Worm (Caenorhabditis elegans) whole organism, L1 larva: ENCODE measurements around the gene col-96.

ENCODE experiments used
- C04F5.9 ChIP-seq: sonication (generic microtip); optimal IDR thresholded peaks from 2 replicates; lab custom pipeline; 2016; ENCODE audit warnings: missing genetic modification characterization, missing compliant biosample characterization
- C16A3.4 ChIP-seq: fragments of 150-350 bp; optimal IDR thresholded peaks from 2 replicates; lab custom pipeline; 2014; ENCODE audit warnings: missing biosample characterization, missing genetic modification characterization
- C34B4.2 ChIP-seq: sonication (generic microtip); optimal IDR thresholded peaks from 2 replicates; lab custom pipeline; 2017; ENCODE audit warnings: mild to moderate bottlenecking, missing genetic modification characterization, missing compliant biosample characterization
- F16B12.6 ChIP-seq: fragments of 150-350 bp; optimal IDR thresholded peaks from 2 replicates; lab custom pipeline; 2014; ENCODE audit warnings: missing biosample characterization, missing genetic modification characterization
- Y116A8C.19 ChIP-seq: sonication (generic microtip); optimal IDR thresholded peaks from 2 replicates; lab custom pipeline; 2016; ENCODE audit warnings: missing compliant biosample characterization, missing genetic modification characterization, borderline replicate concordance
- aly-2 ChIP-seq: fragments of 150-350 bp; optimal IDR thresholded peaks from 2 replicates; lab custom pipeline; 2014; ENCODE audit warnings: missing biosample characterization, missing genetic modification characterization
- ama-1 ChIP-seq: fragments of 150-350 bp; optimal IDR thresholded peaks from 2 replicates; lab custom pipeline; 2014
- blmp-1 ChIP-seq: fragments of 150-350 bp; optimal IDR thresholded peaks from 2 replicates; lab custom pipeline; 2014; ENCODE audit warnings: missing biosample characterization, missing genetic modification characterization
- ceh-63 ChIP-seq: fragments of 200-800 bp; sonication (Bioruptor generic); optimal IDR thresholded peaks from 2 replicates; lab custom pipeline; 2018; ENCODE audit warnings: mild to moderate bottlenecking, missing genetic modification characterization, missing compliant biosample characterization
- ceh-90 ChIP-seq: sonication (generic microtip); optimal IDR thresholded peaks from 2 replicates; lab custom pipeline; 2016; ENCODE audit warnings: missing genetic modification characterization, missing compliant biosample characterization
- dpl-1 ChIP-seq, 3 experiments: fragments of 150-350 bp in 2 of 3; sonication (generic microtip) in 1 of 3; optimal IDR thresholded peaks; 2 replicates each; lab custom pipeline; 2014 to 2017; ENCODE audit warnings: missing biosample characterization in 3 of 3, missing genetic modification characterization in 3 of 3, missing genetic modification reagents in 3 of 3
- efl-3 ChIP-seq: fragments of 200-800 bp; sonication (Bioruptor generic); optimal IDR thresholded peaks from 2 replicates; lab custom pipeline; 2018; ENCODE audit warnings: mild to moderate bottlenecking, missing genetic modification characterization, missing compliant biosample characterization
- egl-13 ChIP-seq: sonication (generic microtip); optimal IDR thresholded peaks from 2 replicates; lab custom pipeline; 2016; ENCODE audit warnings: missing genotype, missing genetic modification reagents, missing genetic modification characterization, missing compliant biosample characterization
- egl-27 ChIP-seq, 2 experiments: fragments of 150-350 bp in 1 of 2; sonication (generic microtip); optimal IDR thresholded peaks; 3 replicates each; lab custom pipeline; 2017 to 2018; ENCODE audit warnings: missing biosample characterization in 2 of 2, missing genetic modification characterization in 2 of 2, missing genetic modification reagents in 2 of 2
- elt-2 ChIP-seq: sonication (generic microtip); optimal IDR thresholded peaks from 2 replicates; lab custom pipeline; 2016; ENCODE audit warnings: missing genetic modification characterization, mild to moderate bottlenecking, inconsistent platforms, missing compliant biosample characterization, missing genetic modification reagents
- fkh-10 ChIP-seq: sonication (generic microtip); optimal IDR thresholded peaks from 2 replicates; lab custom pipeline; 2017; ENCODE audit warnings: missing biosample characterization, missing genetic modification reagents, missing genetic modification characterization
- fkh-4 ChIP-seq: sonication (generic microtip); optimal IDR thresholded peaks from 2 replicates; lab custom pipeline; 2016; ENCODE audit warnings: missing compliant biosample characterization, missing genetic modification characterization, borderline replicate concordance
- fkh-8 ChIP-seq: sonication (generic microtip); optimal IDR thresholded peaks from 2 replicates; lab custom pipeline; 2016; ENCODE audit warnings: mild to moderate bottlenecking, missing genetic modification characterization, missing compliant biosample characterization
- hlh-17 ChIP-seq: fragments of 200-800 bp; sonication (Bioruptor generic); optimal IDR thresholded peaks from 2 replicates; lab custom pipeline; 2018; ENCODE audit warnings: missing genetic modification characterization, mild to moderate bottlenecking, missing compliant biosample characterization, moderate library complexity, borderline replicate concordance
- hlh-4 ChIP-seq: sonication (generic microtip); optimal IDR thresholded peaks from 2 replicates; lab custom pipeline; 2016; ENCODE audit warnings: mild to moderate bottlenecking, missing genetic modification characterization, missing compliant biosample characterization
- jun-1 ChIP-seq: fragments of 150-350 bp; optimal IDR thresholded peaks from 2 replicates; lab custom pipeline; 2014; ENCODE audit warnings: missing biosample characterization, missing genetic modification reagents, missing genetic modification characterization
- lin-13 ChIP-seq: fragments of 150-350 bp; optimal IDR thresholded peaks from 2 replicates; lab custom pipeline; 2014; ENCODE audit warnings: missing biosample characterization, missing genetic modification reagents, missing genetic modification characterization
- lin-39 ChIP-seq: fragments of 150-350 bp; optimal IDR thresholded peaks from 2 replicates; lab custom pipeline; 2014; ENCODE audit warnings: missing biosample characterization, missing genetic modification reagents, missing genetic modification characterization
- mab-9 ChIP-seq: fragments of 200-800 bp; sonication (Bioruptor generic); IDR thresholded peaks from 2 replicates; pipeline ENCODE4 v1.3.6; 2022; ENCODE audit warnings: missing genetic modification reagents, missing genetic modification characterization, missing compliant biosample characterization
- mep-1 ChIP-seq: fragments of 150-350 bp; optimal IDR thresholded peaks from 2 replicates; lab custom pipeline; 2014; ENCODE audit warnings: missing biosample characterization, missing genetic modification characterization
- nhr-12 ChIP-seq: sonication (generic microtip); optimal IDR thresholded peaks from 2 replicates; lab custom pipeline; 2017; ENCODE audit warnings: missing biosample characterization, missing genetic modification characterization
- nhr-19 ChIP-seq: fragments of 200-800 bp; sonication (Bioruptor generic); conservative IDR thresholded peaks from 2 replicates; pipeline ENCODE4 v1.3.6; 2022; ENCODE audit warnings: missing genetic modification characterization, missing compliant biosample characterization
- nhr-20 ChIP-seq: sonication (generic microtip); optimal IDR thresholded peaks from 2 replicates; lab custom pipeline; 2016; ENCODE audit warnings: mild to moderate bottlenecking, missing genetic modification characterization, missing compliant biosample characterization
- nhr-71 ChIP-seq: sonication (generic microtip); optimal IDR thresholded peaks from 2 replicates; lab custom pipeline; 2016; ENCODE audit warnings: mild to moderate bottlenecking, missing genetic modification characterization, moderate library complexity, missing compliant biosample characterization
- nhr-76 ChIP-seq: sonication (generic microtip); optimal IDR thresholded peaks from 2 replicates; lab custom pipeline; 2017; ENCODE audit warnings: missing biosample characterization, missing genetic modification characterization
- nhr-77 ChIP-seq: fragments of 150-350 bp; optimal IDR thresholded peaks from 2 replicates; lab custom pipeline; 2014; ENCODE audit warnings: missing biosample characterization, missing genetic modification characterization
- nhr-90 ChIP-seq: sonication (generic microtip); optimal IDR thresholded peaks from 2 replicates; lab custom pipeline; 2016; ENCODE audit warnings: mild to moderate bottlenecking, missing genetic modification characterization, missing compliant biosample characterization; ENCODE audit not compliant: poor library complexity
- pag-3 ChIP-seq: sonication (generic microtip); optimal IDR thresholded peaks from 2 replicates; lab custom pipeline; 2017; ENCODE audit warnings: missing genetic modification characterization, mild to moderate bottlenecking, missing compliant biosample characterization, antibody characterized with exemption, borderline replicate concordance; ENCODE audit not compliant: insufficient read depth
- pax-3 ChIP-seq: fragments of 200-800 bp; sonication (Bioruptor generic); optimal IDR thresholded peaks from 2 replicates; lab custom pipeline; 2018; ENCODE audit warnings: mild to moderate bottlenecking, missing genetic modification characterization, moderate library complexity, missing compliant biosample characterization
- pqm-1 ChIP-seq: sonication (generic microtip); optimal IDR thresholded peaks from 3 replicates; lab custom pipeline; 2017; ENCODE audit warnings: missing biosample characterization, missing genetic modification characterization
- skn-1 ChIP-seq: fragments of 150-350 bp; optimal IDR thresholded peaks from 2 replicates; lab custom pipeline; 2014; ENCODE audit warnings: missing biosample characterization, missing genetic modification characterization
- snpc-4 ChIP-seq: fragments of 150-350 bp; optimal IDR thresholded peaks from 2 replicates; lab custom pipeline; 2014; ENCODE audit warnings: missing biosample characterization, missing genetic modification characterization
- sox-4 ChIP-seq: sonication (generic microtip); optimal IDR thresholded peaks from 2 replicates; lab custom pipeline; 2016; ENCODE audit warnings: missing genetic modification characterization, missing compliant biosample characterization
- sup-37 ChIP-seq: fragments of 200-800 bp; sonication (Bioruptor generic); optimal IDR thresholded peaks from 2 replicates; lab custom pipeline; 2018; ENCODE audit warnings: mild to moderate bottlenecking, missing genetic modification characterization, missing compliant biosample characterization
- swsn-7 ChIP-seq: sonication (generic microtip); optimal IDR thresholded peaks from 2 replicates; lab custom pipeline; 2016; ENCODE audit warnings: missing genetic modification characterization, missing compliant biosample characterization
- tbx-2 ChIP-seq: sonication (generic microtip); optimal IDR thresholded peaks from 2 replicates; lab custom pipeline; 2016; ENCODE audit warnings: missing genetic modification characterization, missing compliant biosample characterization
- tlp-1 ChIP-seq: fragments of 150-350 bp; optimal IDR thresholded peaks from 2 replicates; lab custom pipeline; 2014; ENCODE audit warnings: missing biosample characterization, missing genetic modification characterization
- unc-130 ChIP-seq: fragments of 150-350 bp; optimal IDR thresholded peaks from 2 replicates; lab custom pipeline; 2017; ENCODE audit warnings: missing biosample characterization, missing genetic modification characterization, inconsistent platforms
- unc-30 ChIP-seq: sonication (generic microtip); optimal IDR thresholded peaks from 2 replicates; lab custom pipeline; 2017; ENCODE audit warnings: missing biosample characterization, missing genetic modification characterization
- xbp-1 ChIP-seq: sonication (generic microtip); optimal IDR thresholded peaks from 2 replicates; lab custom pipeline; 2016; ENCODE audit warnings: missing genetic modification characterization, missing compliant biosample characterization

Gene col-96

ce11 chrIII:11706665-11707064 is at the start of gene col-96:
col-96 (minus strand) TSS chrIII:11706765.
- TF ChIP-seq blmp-1 (tag; lab: Kevin White, UChicago) (peak; percentile 15), fkh-10 (GFP tag; lab: Kevin White, UChicago) (no peak)
- TF ChIP-seq, all 84 proteins: peak for 1

- no peak for TF ChIP-seq ceh-63 (GFP tag; lab: Kevin White, UChicago)
- TF ChIP-seq snpc-4 (tag; lab: Kevin White, UChicago), result no peak
- TF ChIP-seq C16A3.4 (tag; lab: Kevin White, UChicago), result no peak
- TF ChIP-seq ama-1 (lab: Kevin White, UChicago), result no peak
- TF ChIP-seq pqm-1, result no peak
Observed at ce11 chrIII:11750817-11751216, 44.3 kb upstream of the col-96 start.

ce11 chrIII:11750232-11750631 is 43.7 kb upstream of the col-96 start:
- no peak for TF ChIP-seq dpl-1 (GFP tag; optimal IDR thresholded peaks at IDR 0.05; lab: Kevin White, UChicago)
- no peak for TF ChIP-seq F16B12.6 (tag; lab: Kevin White, UChicago)
- TF ChIP-seq egl-27 (tag; optimal IDR thresholded peaks at IDR 0.05; lab: Kevin White, UChicago), result no peak
- TF ChIP-seq fkh-8 (tag; lab: Kevin White, UChicago), result no peak
- no peak for TF ChIP-seq pag-3
- no peak for TF ChIP-seq hlh-17 (GFP tag; lab: Kevin White, UChicago)
- TF ChIP-seq, all 84 proteins: peak for 0

ce11 chrIII:11746718-11747117 is 40.2 kb upstream of the col-96 start, which contains the start of gene mrt-2:
mrt-2 (plus strand) TSS chrIII:11746766.
- TF ChIP-seq lin-13 (peak; percentile 74), ceh-63 (GFP tag; lab: Kevin White, UChicago) (peak; percentile 6), efl-3 (GFP tag; lab: Kevin White, UChicago) (peak; percentile 19), skn-1 (tag; lab: Kevin White, UChicago) (peak; percentile 78), egl-13 (tag; lab: Kevin White, UChicago) (peak; percentile 97), nhr-76 (no peak), mep-1 (peak; percentile 79), sup-37 (peak; percentile 14), nhr-12 (tag; lab: Kevin White, UChicago) (no peak), aly-2 (tag; lab: Kevin White, UChicago) (peak; percentile 47), mab-9 (peak; percentile 60), C16A3.4 (tag; lab: Kevin White, UChicago) (peak; percentile 68), C04F5.9 (tag; lab: Kevin White, UChicago) (peak; percentile 91), tlp-1 (tag; lab: Kevin White, UChicago) (no peak), xbp-1 (tag; lab: Kevin White, UChicago) (peak; percentile 88), C34B4.2 (tag; lab: Kevin White, UChicago) (peak; percentile 49), pax-3 (tag; lab: Kevin White, UChicago) (peak; percentile 95), unc-130 (tag; lab: Kevin White, UChicago) (peak; percentile 76), Y116A8C.19 (tag; lab: Kevin White, UChicago) (peak; percentile 90), dpl-1 (GFP tag; optimal IDR thresholded peaks at IDR 0.05; lab: Kevin White, UChicago) (peak; percentile 94 to 96 (median 96)), nhr-71 (tag; lab: Kevin White, UChicago) (peak; percentile 95), pqm-1 (no peak), lin-39 (tag; lab: Kevin White, UChicago) (peak; percentile 87), nhr-19 (GFP tag; lab: Robert Waterston, UW) (peak; percentile 90), hlh-4 (tag; lab: Kevin White, UChicago) (peak; percentile 60), tbx-2 (peak; percentile 94), ama-1 (lab: Kevin White, UChicago) (no peak), swsn-7 (tag; lab: Kevin White, UChicago) (peak; percentile 84), fkh-4 (peak; percentile 98), fkh-10 (GFP tag; lab: Kevin White, UChicago) (peak; percentile 23), nhr-77 (peak; percentile 14), fkh-8 (tag; lab: Kevin White, UChicago) (peak; percentile 80), ceh-90 (tag; lab: Kevin White, UChicago) (peak; percentile 99), unc-30 (tag; lab: Kevin White, UChicago) (no peak), sox-4 (tag; lab: Kevin White, UChicago) (peak; percentile 93), elt-2 (tag; lab: Kevin White, UChicago) (peak; percentile 78), jun-1 (tag; lab: Kevin White, UChicago) (peak; percentile 34), nhr-90 (tag; lab: Kevin White, UChicago) (peak; percentile 97), egl-27 (tag; optimal IDR thresholded peaks at IDR 0.05; lab: Kevin White, UChicago) (no peak), snpc-4 (tag; lab: Kevin White, UChicago) (peak; percentile 37), nhr-20 (tag; lab: Kevin White, UChicago) (peak; percentile 92)
